Fruit fly (Drosophila melanogaster) whole organism: ENCODE measurements around the gene und.

ENCODE experiments used
- CG8478 ChIP-seq: fragments of >200 bp; optimal IDR thresholded peaks from 2 replicates; lab custom pipeline; 2018; ENCODE audit warnings: inconsistent platforms
- Dll ChIP-seq: fragments of >200 bp; optimal IDR thresholded peaks from 2 replicates; lab custom pipeline; 2017
- EcR ChIP-seq, 2 experiments: fragments of >200 bp; optimal IDR thresholded peaks; 2 replicates each; lab custom pipeline; 2017; ENCODE audit warnings: missing biosample characterization in 2 of 2, missing genetic modification characterization in 2 of 2, missing genetic modification reagents in 2 of 2
- pan ChIP-seq: fragments of >200 bp; optimal IDR thresholded peaks from 2 replicates; lab custom pipeline; 2017
- psq ChIP-seq: fragments of >200 bp; optimal IDR thresholded peaks from 2 replicates; lab custom pipeline; 2017
- usp ChIP-seq: fragments of >200 bp; optimal IDR thresholded peaks from 2 replicates; lab custom pipeline; 2017; ENCODE audit warnings: missing biosample characterization, missing genetic modification characterization, mixed read lengths

DNA sequence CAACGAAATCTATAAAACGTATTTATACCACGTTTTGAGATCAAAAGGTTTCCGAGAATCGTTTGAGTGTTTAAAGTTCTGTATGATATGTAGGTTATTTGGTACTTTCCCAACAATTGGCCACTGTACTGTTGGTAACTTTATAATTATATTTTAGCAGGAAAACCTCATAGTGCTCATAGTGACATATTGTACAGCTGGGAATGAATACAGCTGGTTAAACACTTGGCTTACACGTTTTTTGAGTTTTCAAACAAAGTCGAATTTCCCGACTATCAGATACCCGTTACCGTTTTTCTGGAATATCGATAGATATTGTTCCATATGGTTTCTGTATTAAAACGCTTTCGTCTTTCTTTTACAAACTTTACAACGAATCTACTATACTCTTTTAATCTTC is 15.2 kb downstream of the und start:
- TF ChIP-seq pan (no peak), psq (lab: Kevin White, UChicago) (no peak), usp (GFP tag; lab: Kevin White, UChicago) (no peak), CG8478 (lab: Kevin White, UChicago) (no peak), Dll (lab: Kevin White, UChicago) (no peak), EcR (GFP tag; optimal IDR thresholded peaks at IDR 0.05; lab: Kevin White, UChicago) (no peak)
